Fruit fly (Drosophila melanogaster): ENCODE data around the gene 5PtaseI.

The 5PtaseI gene

dm6 chr3R:25004763-25005162, 40.2 kb downstream of the 5PtaseI start (continued):
- TF ChIP-seq Taf1 (GFP tag; IDR thresholded peaks at IDR 0.05) (no peak), PHDP (tag; optimal IDR thresholded peaks at IDR 0.05) (no peak), CG10462 (GFP tag; optimal IDR thresholded peaks at IDR 0.05) (peak; percentile 1), Xrp1 (GFP tag; IDR thresholded peaks at IDR 0.05) (no peak; the same call in none of the 2 replicates), MESR4 (GFP tag; optimal IDR thresholded peaks at IDR 0.05) (no peak), CG31224 (GFP tag; IDR thresholded peaks at IDR 0.05) (peak; percentile 30; the same call in 1 of the 2 replicates), CG10366 (GFP tag; IDR thresholded peaks at IDR 0.05) (peak; percentile 66), Mad (GFP tag; optimal IDR thresholded peaks at IDR 0.05) (peak; percentile 53), H2.0 (GFP tag; IDR thresholded peaks at IDR 0.05) (peak; percentile 72), al (GFP tag; IDR thresholded peaks at IDR 0.05) (peak; percentile 26; the same call in 1 of the 2 replicates), Dref (GFP tag; IDR thresholded peaks at IDR 0.05) (no peak), seq (GFP tag; IDR thresholded peaks at IDR 0.05) (peak; percentile 62; the same call in 1 of the 2 replicates), Sry-δ (GFP tag; optimal IDR thresholded peaks at IDR 0.05) (no peak), Opbp (GFP tag; IDR thresholded peaks at IDR 0.05; ENCODE audit: partially characterized antibody) (no peak), B-H2 (GFP tag; optimal IDR thresholded peaks at IDR 0.05) (no peak), CG6254 (GFP tag; optimal IDR thresholded peaks at IDR 0.05) (no peak), CG2678 (tag; optimal IDR thresholded peaks at IDR 0.05) (peak; percentile 69), CG18619 (GFP tag; optimal IDR thresholded peaks at IDR 0.05) (peak; percentile 8), twi (tag; optimal IDR thresholded peaks at IDR 0.05) (no peak), Gsc (GFP tag; IDR thresholded peaks at IDR 0.05) (peak; percentile 17; the same call in 1 of the 2 replicates), CG34224 (GFP tag; IDR thresholded peaks at IDR 0.05; ENCODE audit: partially characterized antibody) (no peak), crc (GFP tag; optimal IDR thresholded peaks at IDR 0.05) (peak; percentile 21), CG12299 (tag; optimal IDR thresholded peaks at IDR 0.05) (no peak), zfh1 (GFP tag; IDR thresholded peaks at IDR 0.05) (peak; percentile 77), CG42726 (GFP tag; IDR thresholded peaks at IDR 0.05; ENCODE audit: partially characterized antibody) (no peak), Hmr (GFP tag; optimal IDR thresholded peaks at IDR 0.05) (no peak), ap (GFP tag; IDR thresholded peaks at IDR 0.05) (no peak), phol (tag; optimal IDR thresholded peaks at IDR 0.05) (peak; percentile 57), pros (GFP tag; optimal IDR thresholded peaks at IDR 0.05) (no peak), her (GFP tag; optimal IDR thresholded peaks at IDR 0.05) (no peak), onecut (GFP tag; IDR thresholded peaks at IDR 0.05) (0 out of 2 replicates have a peak, but pooled peaks have one; percentile 19), Fer2 (tag; optimal IDR thresholded peaks at IDR 0.05) (no peak), CG18476 (GFP tag; optimal IDR thresholded peaks at IDR 0.05) (no peak), tup (GFP tag; optimal IDR thresholded peaks at IDR 0.05) (no peak), ci (GFP tag; IDR thresholded peaks at IDR 0.05) (peak; percentile 80), Hr51 (GFP tag; optimal IDR thresholded peaks at IDR 0.05) (peak; percentile 20 to 70), Meics (GFP tag; optimal IDR thresholded peaks at IDR 0.05) (peak; percentile 41), CG33213 (GFP tag; optimal IDR thresholded peaks at IDR 0.05) (peak; percentile 9), Myb (GFP tag; optimal IDR thresholded peaks at IDR 0.05) (no peak), Ada2b (GFP tag; IDR thresholded peaks at IDR 0.05) (peak; percentile 61), CG17912 (GFP tag; optimal IDR thresholded peaks at IDR 0.05) (no peak), Max (GFP tag; optimal IDR thresholded peaks at IDR 0.05) (no peak), TFAM (GFP tag; optimal IDR thresholded peaks at IDR 0.05) (no peak), CG4282 (GFP tag; optimal IDR thresholded peaks at IDR 0.05) (no peak), CG11696 (GFP tag; IDR thresholded peaks at IDR 0.05) (no peak), CG1832 (GFP tag; optimal IDR thresholded peaks at IDR 0.05) (no peak), maf-S (GFP tag; optimal IDR thresholded peaks at IDR 0.05) (no peak), caup (GFP tag; optimal IDR thresholded peaks at IDR 0.05; ENCODE audit: severe bottlenecking) (peak; percentile 32), da (GFP tag; optimal IDR thresholded peaks at IDR 0.05) (no peak), Doc3 (GFP tag; IDR thresholded peaks at IDR 0.05; ENCODE audit: partially characterized antibody) (no peak), CG4707 (GFP tag; optimal IDR thresholded peaks at IDR 0.05) (no peak)
